Worm (Caenorhabditis elegans): ENCODE measurements around the gene col-183.

ce11 chrX:13423340-13423739, 44.2 kb downstream of the col-183 start, which contains the start of gene fkh-3:
- TF ChIP-seq nhr-12 (tag; optimal IDR thresholded peaks at IDR 0.05) (no peak), aly-2 (tag; optimal IDR thresholded peaks at IDR 0.05) (no peak), nhr-23 (tag; optimal IDR thresholded peaks at IDR 0.05) (no peak), ama-1 (optimal IDR thresholded peaks at IDR 0.05) (no peak), unc-39 (tag; optimal IDR thresholded peaks at IDR 0.05) (no peak)

Data from whole organism, L2 larva.